Worm (Caenorhabditis elegans) whole organism, L4/young adult: ENCODE results near the gene his-71.

Experiments
- W03F9.2 ChIP-seq: fragments of 150-350 bp; optimal IDR thresholded peaks from 2 replicates; lab custom pipeline; 2014; ENCODE audit warnings: missing biosample characterization, missing genetic modification characterization
- dao-5 ChIP-seq: sonication (generic microtip); optimal IDR thresholded peaks from 2 replicates; lab custom pipeline; 2016; ENCODE audit warnings: missing genotype, missing genetic modification characterization, moderate library complexity, missing compliant biosample characterization
- him-1 ChIP-seq: sonication (generic microtip); optimal IDR thresholded peaks from 2 replicates; lab custom pipeline; 2016; ENCODE audit warnings: missing genotype, missing genetic modification reagents, missing genetic modification characterization, missing compliant biosample characterization

- no peak for TF ChIP-seq dao-5 (tag; lab: Kevin White, UChicago)
- TF ChIP-seq him-1 (tag; lab: Kevin White, UChicago): no peak
- no peak for TF ChIP-seq W03F9.2 (tag; lab: Kevin White, UChicago)
Measured at ce11 chrX:8026709-8027108, 44.8 kb upstream of the his-71 start.
